Worm (Caenorhabditis elegans): ENCODE measurements around the gene C15H11.13.

DNA sequence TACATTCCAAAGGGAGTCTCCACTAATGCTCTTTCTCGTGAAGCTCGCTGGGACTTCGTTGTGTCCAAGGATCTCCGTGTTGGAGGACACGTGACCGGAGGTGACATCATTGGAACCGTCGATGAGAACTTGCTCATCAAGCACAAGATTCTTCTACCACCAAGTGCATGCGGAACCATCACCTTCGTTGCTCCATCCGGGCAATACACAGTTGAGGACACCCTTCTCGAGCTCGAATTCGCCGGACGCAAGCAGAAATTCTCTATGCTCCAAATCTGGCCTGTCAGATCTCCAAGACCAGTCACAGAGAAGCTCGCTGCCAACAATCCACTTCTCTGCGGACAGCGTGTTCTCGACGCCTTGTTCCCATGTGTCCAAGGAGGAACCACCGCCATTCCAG, 42.8 kb upstream of the C15H11.13 start:
- TF ChIP-seq nfya-1 (tag; optimal IDR thresholded peaks at IDR 0.05; ENCODE audit: insufficient read depth) (no peak), unc-62 (GFP tag; optimal IDR thresholded peaks at IDR 0.05) (no peak), nhr-237 (tag; optimal IDR thresholded peaks at IDR 0.05) (no peak), mdl-1 (tag; optimal IDR thresholded peaks at IDR 0.05) (no peak), elt-2 (tag; optimal IDR thresholded peaks at IDR 0.05) (no peak), nhr-12 (tag; optimal IDR thresholded peaks at IDR 0.05) (no peak), nhr-11 (tag; optimal IDR thresholded peaks at IDR 0.05) (no peak), pha-4 (tag; optimal IDR thresholded peaks at IDR 0.05) (no peak), ztf-11 (tag; optimal IDR thresholded peaks at IDR 0.05) (no peak), ama-1 (optimal IDR thresholded peaks at IDR 0.05) (no peak)

All from whole organism, L3 larva.